Fruit fly (Drosophila melanogaster) whole organism, wandering third instar larva: ENCODE data around the gene alpha-Spec.

Experiments used
- CrebA ChIP-seq: fragments of 200-800 bp; sonication (Bioruptor generic); optimal IDR thresholded peaks from 2 replicates; lab custom pipeline; 2016; ENCODE audit warnings: missing biosample characterization, mild to moderate bottlenecking, missing genetic modification characterization, borderline replicate concordance
- Dfd ChIP-seq: fragments of >200 bp; optimal IDR thresholded peaks from 2 replicates; lab custom pipeline; 2017; ENCODE audit warnings: missing biosample characterization, missing genetic modification characterization
- HLH106 ChIP-seq: fragments of 200-800 bp; optimal IDR thresholded peaks from 3 replicates; lab custom pipeline; 2019; ENCODE audit warnings: missing biosample characterization, mild to moderate bottlenecking, missing genetic modification characterization, moderate library complexity
- Hnf4 ChIP-seq: fragments of 200-800 bp; sonication (Bioruptor generic); optimal IDR thresholded peaks from 2 replicates; lab custom pipeline; 2016; ENCODE audit warnings: missing biosample characterization, mild to moderate bottlenecking, missing genetic modification characterization
- Jra ChIP-seq: sonication (Bioruptor generic); optimal IDR thresholded peaks from 2 replicates; lab custom pipeline; 2016; ENCODE audit warnings: missing biosample characterization, missing genetic modification characterization
- Myc ChIP-seq: fragments of >200 bp; optimal IDR thresholded peaks from 2 replicates; lab custom pipeline; 2017
- N ChIP-seq: fragments of >200 bp; optimal IDR thresholded peaks from 2 replicates; lab custom pipeline; 2018; ENCODE audit warnings: missing biosample characterization, missing external identifiers, missing genetic modification characterization
- OdsH ChIP-seq: fragments of 200-800 bp; sonication (Bioruptor generic); optimal IDR thresholded peaks from 2 replicates; lab custom pipeline; 2016; ENCODE audit warnings: missing biosample characterization, mild to moderate bottlenecking, missing genetic modification characterization
- Rel ChIP-seq, 2 experiments: fragments of 200-800 bp; sonication (Bioruptor generic) in 1 of 2; optimal IDR thresholded peaks; 2 replicates in 1 of 2; 3 replicates in 1 of 2; lab custom pipeline; 2016 to 2019; ENCODE audit warnings: mild to moderate bottlenecking in 2 of 2, missing biosample characterization in 2 of 2, missing genetic modification characterization in 2 of 2, moderate library complexity in 1 of 2
- Sp1 ChIP-seq: fragments of 200-800 bp; sonication (Bioruptor generic); optimal IDR thresholded peaks from 3 replicates; lab custom pipeline; 2019; ENCODE audit warnings: missing biosample characterization, mild to moderate bottlenecking, missing genetic modification characterization, moderate library complexity
- br ChIP-seq: fragments of 200-800 bp; sonication (Bioruptor generic); optimal IDR thresholded peaks from 2 replicates; lab custom pipeline; 2016; ENCODE audit warnings: missing biosample characterization, missing genetic modification characterization
- dl ChIP-seq, 2 experiments: fragments of 175-275, 200-275 bp in 1 of 2; fragments of 200-275 bp in 1 of 2; sonication (Bioruptor generic); optimal IDR thresholded peaks; lab custom pipeline; 2018; ENCODE audit warnings: mild to moderate bottlenecking in 2 of 2, missing biosample characterization in 2 of 2, missing genetic modification characterization in 2 of 2, moderate library complexity in 2 of 2; ENCODE audit not compliant: partially characterized antibody in 2 of 2, insufficient read depth in 1 of 2
- dmrt93B ChIP-seq: fragments of 200-800 bp; sonication (Bioruptor generic); optimal IDR thresholded peaks from 2 replicates; lab custom pipeline; 2018; ENCODE audit warnings: missing biosample characterization, mild to moderate bottlenecking, missing genetic modification characterization
- dsf ChIP-seq: sonication (Bioruptor generic); optimal IDR thresholded peaks from 2 replicates; lab custom pipeline; 2016; ENCODE audit warnings: missing biosample characterization, missing genetic modification characterization, borderline replicate concordance
- ey ChIP-seq: fragments of 200-800 bp; sonication (Bioruptor generic); optimal IDR thresholded peaks from 2 replicates; lab custom pipeline; 2016; ENCODE audit warnings: missing biosample characterization, missing genetic modification characterization
- foxo ChIP-seq, 2 experiments: fragments of 200-800 bp; sonication (Bioruptor generic); optimal IDR thresholded peaks; 2 replicates in 1 of 2; 3 replicates in 1 of 2; lab custom pipeline; 2016 to 2017; ENCODE audit warnings: missing biosample characterization in 2 of 2, missing genetic modification characterization in 2 of 2
- fru ChIP-seq: fragments of 200-800 bp; sonication (Bioruptor generic); optimal IDR thresholded peaks from 3 replicates; lab custom pipeline; 2016; ENCODE audit warnings: missing biosample characterization, mild to moderate bottlenecking, missing genetic modification characterization
- h ChIP-seq: fragments of 200-800 bp; sonication (Bioruptor generic); optimal IDR thresholded peaks from 3 replicates; lab custom pipeline; 2016; ENCODE audit warnings: missing biosample characterization, mild to moderate bottlenecking, missing genetic modification characterization
- jim ChIP-seq: fragments of 175-275, 200-325 bp; sonication (Bioruptor generic); optimal IDR thresholded peaks from 2 replicates; lab custom pipeline; 2016; ENCODE audit warnings: missing biosample characterization, mild to moderate bottlenecking, missing genetic modification characterization
- lola ChIP-seq: fragments of >200 bp; optimal IDR thresholded peaks from 2 replicates; lab custom pipeline; 2017; ENCODE audit warnings: missing biosample characterization, missing genetic modification characterization
- pan ChIP-seq: fragments of >200 bp; optimal IDR thresholded peaks from 2 replicates; lab custom pipeline; 2017
- psq ChIP-seq: fragments of 200-800 bp; sonication (Bioruptor generic); optimal IDR thresholded peaks from 3 replicates; lab custom pipeline; 2017; ENCODE audit warnings: missing biosample characterization, mild to moderate bottlenecking, missing genetic modification characterization, moderate library complexity
- rgr ChIP-seq: fragments of 200-800 bp; sonication (Bioruptor generic); optimal IDR thresholded peaks from 3 replicates; lab custom pipeline; 2016; ENCODE audit warnings: missing biosample characterization, mild to moderate bottlenecking, missing genetic modification characterization
- sage ChIP-seq: fragments of 200-800 bp; sonication (Bioruptor generic); optimal IDR thresholded peaks from 2 replicates; lab custom pipeline; 2016; ENCODE audit warnings: missing biosample characterization, mild to moderate bottlenecking, missing genetic modification characterization
- sv ChIP-seq: fragments of 200-800 bp; sonication (Bioruptor generic); optimal IDR thresholded peaks from 3 replicates; lab custom pipeline; 2016; ENCODE audit warnings: missing biosample characterization, missing genetic modification characterization
- woc ChIP-seq: sonication (Bioruptor generic); optimal IDR thresholded peaks from 2 replicates; lab custom pipeline; 2016; ENCODE audit warnings: missing biosample characterization, mild to moderate bottlenecking, missing genetic modification characterization

The alpha-Spec gene

DNA sequence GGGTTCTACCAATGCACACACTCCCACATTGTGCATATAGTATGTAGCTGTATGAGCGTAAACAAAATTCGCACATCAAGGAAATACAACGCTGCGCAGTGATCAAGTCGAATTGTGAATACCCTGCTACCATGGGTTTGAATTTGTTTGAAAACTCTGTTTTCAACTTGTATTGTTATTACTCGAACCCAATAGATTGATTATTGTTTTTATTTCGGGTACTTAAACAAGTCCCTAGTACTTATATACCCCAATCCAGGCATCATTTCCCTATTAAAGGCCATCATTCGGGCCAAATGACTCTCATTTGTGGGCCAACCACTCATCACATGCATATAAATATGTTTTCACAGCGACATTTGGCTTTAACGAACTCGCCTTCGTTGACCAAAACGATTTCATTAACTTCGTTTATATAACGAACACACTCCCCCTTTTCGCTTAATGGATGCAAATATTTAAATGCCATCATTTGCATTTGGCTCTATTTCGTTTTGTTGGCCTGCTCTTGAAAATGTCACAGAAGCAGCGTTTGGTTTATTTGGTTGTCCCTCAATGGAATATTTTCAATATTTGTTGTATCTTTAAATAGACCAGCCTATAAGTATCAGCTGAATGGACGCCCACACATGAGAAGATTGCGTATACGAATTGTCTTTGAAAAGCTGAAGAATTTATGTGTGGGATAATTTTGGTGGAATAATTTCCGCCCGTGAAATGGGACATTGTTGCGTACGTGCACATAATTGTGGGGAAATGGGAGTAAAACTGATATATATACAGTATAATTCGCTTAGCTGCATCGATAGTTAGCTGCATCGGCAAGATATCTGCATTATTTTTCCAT is 54.8 kb downstream of the alpha-Spec start:
- TF ChIP-seq Jra (GFP tag; lab: Kevin White, UChicago) (no peak), dl (GFP tag; optimal IDR thresholded peaks at IDR 0.05; lab: Kevin White, UChicago; ENCODE audit: insufficient read depth in 1 of 2, partially characterized antibody in 2 of 2) (no peak), Dfd (GFP tag; lab: Kevin White, UChicago) (no peak), ey (GFP tag; lab: Kevin White, UChicago) (peak; percentile 82), OdsH (GFP tag; lab: Kevin White, UChicago) (peak; percentile 74), h (GFP tag; lab: Kevin White, UChicago) (peak; percentile 82), dmrt93B (GFP tag; lab: Kevin White, UChicago) (no peak), br (GFP tag; lab: Kevin White, UChicago) (peak; percentile 71), sv (GFP tag; lab: Kevin White, UChicago) (peak; percentile 43), fru (GFP tag; lab: Kevin White, UChicago) (peak; percentile 42), Myc (lab: Kevin White, UChicago) (no peak), foxo (GFP tag; optimal IDR thresholded peaks at IDR 0.05; lab: Kevin White, UChicago) (peak in 1 of 2 experiments; percentile 72), sage (GFP tag; lab: Kevin White, UChicago) (no peak), psq (GFP tag; lab: Kevin White, UChicago) (peak; percentile 25), woc (GFP tag; lab: Kevin White, UChicago) (peak; percentile 40), rgr (GFP tag; lab: Kevin White, UChicago) (peak; percentile 70), Sp1 (GFP tag; lab: Kevin White, UChicago) (peak; percentile 43), Hnf4 (GFP tag; lab: Kevin White, UChicago) (peak; percentile 28), N (GFP tag; lab: Kevin White, UChicago) (no peak), HLH106 (tag; lab: Kevin White, UChicago) (peak; percentile 69)

- TF ChIP-seq h (GFP tag; lab: Kevin White, UChicago), result no peak
- no peak for TF ChIP-seq psq (GFP tag; lab: Kevin White, UChicago)
- TF ChIP-seq Hnf4 (GFP tag; lab: Kevin White, UChicago), result no peak
- TF ChIP-seq CrebA (GFP tag; lab: Kevin White, UChicago), result no peak
- no peak for TF ChIP-seq Myc (lab: Kevin White, UChicago)
- no peak for TF ChIP-seq pan (lab: Kevin White, UChicago)
Observed at dm6 chr3L:1739522-1740128, 55.5 kb downstream of the alpha-Spec start.

DNA sequence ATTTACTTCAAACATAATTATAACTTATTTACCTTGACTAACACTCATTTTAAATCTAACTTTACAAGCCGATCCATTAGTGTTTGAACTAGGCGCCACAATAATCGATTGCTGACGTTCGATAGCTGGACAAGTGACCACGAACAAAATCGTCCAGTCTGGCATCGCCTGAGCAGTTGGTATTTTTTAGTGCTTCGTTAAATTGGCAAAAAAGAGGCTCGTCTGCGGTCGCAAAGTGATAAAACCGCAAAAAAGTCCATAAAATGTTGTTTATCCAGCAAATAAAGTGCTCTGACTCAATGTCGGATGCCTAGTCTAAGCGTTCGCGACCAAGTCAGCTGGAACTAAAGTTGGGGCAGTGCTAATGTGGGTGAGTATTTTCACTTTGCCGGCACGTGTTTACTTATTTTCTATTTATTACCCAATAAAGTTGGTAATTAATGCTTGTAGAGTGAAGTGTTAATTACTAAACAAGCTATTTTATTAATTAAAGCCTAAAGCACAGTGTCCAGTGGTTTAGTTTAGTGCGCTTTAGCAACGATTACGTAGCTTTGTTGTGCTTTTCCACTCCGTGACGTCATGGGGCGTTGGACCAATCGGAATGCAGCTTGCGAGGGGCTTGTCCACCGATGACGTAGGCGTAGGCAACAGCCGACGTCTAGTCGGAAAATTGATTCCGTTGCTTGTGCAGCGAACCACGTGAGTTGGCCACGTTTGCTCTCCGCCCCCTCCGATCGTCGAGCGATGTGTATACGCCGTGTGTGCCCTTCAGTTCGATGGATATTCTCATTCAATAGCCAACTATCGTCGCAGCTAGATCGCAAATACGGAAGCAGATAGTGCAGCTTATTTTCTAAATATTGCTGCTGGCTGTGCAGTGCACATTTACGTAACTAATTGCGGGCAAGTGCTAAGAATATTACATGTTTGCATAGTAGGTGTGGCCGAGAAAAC is 56.5 kb downstream of the alpha-Spec start, which contains the start of gene Gk2:
TSS of gene Gk2 (plus strand) at position 33 of the 954 bp plus-strand sequence.
- TF ChIP-seq pan (lab: Kevin White, UChicago) (no peak), Hnf4 (GFP tag; lab: Kevin White, UChicago) (peak; percentile 2), Myc (lab: Kevin White, UChicago) (peak; percentile 19), dsf (GFP tag; lab: Kevin White, UChicago) (no peak), Dfd (GFP tag; lab: Kevin White, UChicago) (no peak), Rel (GFP tag; optimal IDR thresholded peaks at IDR 0.05; lab: Kevin White, UChicago) (no peak), Rel (tag; optimal IDR thresholded peaks at IDR 0.05; lab: Kevin White, UChicago) (no peak), woc (GFP tag; lab: Kevin White, UChicago) (no peak)
- TF ChIP-seq, all 38 proteins: peak for 2

dm6 chr3L:1737898-1738322 is 57.2 kb downstream of the alpha-Spec start, which contains the start of gene PIG-Wb:
PIG-Wb (minus strand) TSS chr3L:1738106.
- TF ChIP-seq foxo (GFP tag; optimal IDR thresholded peaks at IDR 0.05; lab: Kevin White, UChicago) (no peak), lola (GFP tag; lab: Kevin White, UChicago) (no peak), jim (no peak), fru (GFP tag; lab: Kevin White, UChicago) (peak; percentile 39), Myc (lab: Kevin White, UChicago) (no peak), pan (lab: Kevin White, UChicago) (no peak), dsf (GFP tag; lab: Kevin White, UChicago) (no peak)
